Worm (Caenorhabditis elegans): ENCODE measurements around the gene pid-1.

DNA sequence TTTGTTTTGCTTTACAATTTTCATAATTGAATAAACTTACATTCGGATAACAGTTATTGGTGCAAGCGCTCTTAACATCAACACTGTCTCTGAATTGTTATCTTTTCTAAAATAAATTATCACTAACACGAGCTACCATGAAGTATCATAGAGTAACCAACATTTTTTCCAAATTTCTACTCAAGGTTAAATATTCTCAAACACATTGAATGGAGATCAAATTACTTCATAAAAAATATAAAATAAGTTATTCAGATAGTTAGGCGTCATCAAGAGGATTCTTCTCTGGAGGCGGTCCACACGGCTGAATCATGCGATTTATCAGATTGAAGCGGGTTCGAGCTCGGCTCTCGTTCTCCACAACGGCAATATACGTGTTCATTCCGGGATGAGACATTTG lies 8.1 kb upstream of the pid-1 start, which contains the start of gene B0495.5:
- TF ChIP-seq Y75B8A.6 (GFP tag; IDR thresholded peaks at IDR 0.05): no peak
- TF ChIP-seq ztf-11 (tag; optimal IDR thresholded peaks at IDR 0.05): no peak
- TF ChIP-seq sdz-12 (GFP tag; optimal IDR thresholded peaks at IDR 0.05): no peak
- TF ChIP-seq hlh-30 (tag; optimal IDR thresholded peaks at IDR 0.05; ENCODE audit: insufficient read depth): no peak
- TF ChIP-seq tra-1 (GFP tag; IDR thresholded peaks at IDR 0.05): no peak
- TF ChIP-seq lsy-2 (tag; optimal IDR thresholded peaks at IDR 0.05): no peak
- TF ChIP-seq snpc-4 (tag; optimal IDR thresholded peaks at IDR 0.05): no peak
- no peak for TF ChIP-seq F37D6.2 (tag; optimal IDR thresholded peaks at IDR 0.05)
- no peak for TF ChIP-seq lin-15B (tag; optimal IDR thresholded peaks at IDR 0.05)
- no peak for TF ChIP-seq madf-5 (GFP tag; IDR thresholded peaks at IDR 0.05)
- peak in 1 of 2 experiments; percentile 1 for TF ChIP-seq unc-62 (GFP tag; optimal IDR thresholded peaks at IDR 0.05 in 1 of 2)
- TF ChIP-seq unc-62 (tag; optimal IDR thresholded peaks at IDR 0.05): no peak
- TF ChIP-seq daf-16 (GFP tag; optimal IDR thresholded peaks at IDR 0.05): no peak
- no peak for TF ChIP-seq daf-16 (tag; optimal IDR thresholded peaks at IDR 0.05)
- no peak for TF ChIP-seq ama-1 (optimal IDR thresholded peaks at IDR 0.05)
